Fruit fly (Drosophila melanogaster) Kc167 (cell line): ENCODE data around the gene Sfp26Ad.

ENCODE experiments used
- Sin3A ChIP-seq: fragments of >200 bp; optimal IDR thresholded peaks from 2 replicates; lab custom pipeline; 2018; ENCODE audit warnings: missing external identifiers
- h ChIP-seq: fragments of >200 bp; optimal IDR thresholded peaks from 3 replicates; lab custom pipeline; 2018; ENCODE audit warnings: missing external identifiers
- insv ChIP-seq: fragments of >200 bp; optimal IDR thresholded peaks from 3 replicates; lab custom pipeline; 2018; ENCODE audit warnings: missing external identifiers
- psq ChIP-seq: fragments of >200 bp; optimal IDR thresholded peaks from 2 replicates; lab custom pipeline; 2017; ENCODE audit warnings: missing external identifiers
- ttk ChIP-seq: sonication (Bioruptor generic); optimal IDR thresholded peaks from 2 replicates; lab custom pipeline; 2017; ENCODE audit warnings: missing external identifiers

DNA sequence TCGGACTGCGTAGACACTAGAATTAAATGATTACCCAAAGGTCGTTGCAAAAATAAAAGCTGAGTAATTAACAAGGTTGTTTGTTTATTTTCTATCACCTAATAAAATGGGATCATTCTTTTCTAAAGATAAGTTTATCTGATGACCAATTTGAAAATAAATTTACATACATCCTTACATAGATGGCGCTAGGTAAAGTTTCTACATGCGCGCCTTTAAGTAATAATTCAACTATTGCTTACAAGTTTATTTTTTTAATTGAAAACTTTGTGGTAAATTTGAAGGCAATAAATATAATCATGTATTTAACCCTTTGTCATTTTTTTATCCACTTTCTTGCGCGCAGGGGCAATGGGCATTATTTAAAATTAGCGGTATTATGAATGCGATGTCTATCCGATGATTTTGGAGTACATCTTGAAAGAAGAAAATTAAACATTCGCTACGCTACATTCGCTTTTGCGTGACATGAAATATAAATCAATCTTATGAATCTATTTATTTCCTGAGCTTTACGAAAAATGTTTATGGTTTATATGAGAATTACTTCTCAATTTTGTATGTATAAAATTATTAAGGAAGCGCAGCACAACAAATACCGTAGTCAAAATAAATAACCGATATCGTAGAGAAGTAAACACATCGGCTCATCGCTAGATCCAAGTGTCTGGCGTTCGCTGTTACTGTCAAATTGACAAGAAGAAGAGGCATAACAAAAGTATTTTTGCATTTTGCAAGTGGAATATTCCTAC is 5.8 kb upstream of the Sfp26Ad start, which contains the start of gene CG9044:
- TF ChIP-seq Sin3A (lab: Kevin White, UChicago) (no peak), h (lab: Kevin White, UChicago) (no peak), insv (lab: Kevin White, UChicago) (no peak), psq (lab: Kevin White, UChicago) (no peak), ttk (lab: Kevin White, UChicago) (no peak)
